Fruit fly (Drosophila melanogaster) whole organism, prepupa: ENCODE measurements around the gene Tlk.

Experiments used
- Hr4 ChIP-seq: fragments of 200-800 bp; sonication (Bioruptor generic); optimal IDR thresholded peaks from 3 replicates; lab custom pipeline; 2016; ENCODE audit warnings: missing biosample characterization, missing genetic modification characterization
- Lpt ChIP-seq: fragments of 200-800 bp; sonication (Bioruptor generic); optimal IDR thresholded peaks from 3 replicates; lab custom pipeline; 2016; ENCODE audit warnings: missing biosample characterization, missing genetic modification characterization

- TF ChIP-seq Lpt (GFP tag; lab: Kevin White, UChicago) (no peak), Hr4 (no peak)
Measured at dm6 chrX:3690631-3691030, 29.2 kb upstream of the Tlk start.
